Worm (Caenorhabditis elegans): ENCODE measurements around the gene lido-13.

DNA sequence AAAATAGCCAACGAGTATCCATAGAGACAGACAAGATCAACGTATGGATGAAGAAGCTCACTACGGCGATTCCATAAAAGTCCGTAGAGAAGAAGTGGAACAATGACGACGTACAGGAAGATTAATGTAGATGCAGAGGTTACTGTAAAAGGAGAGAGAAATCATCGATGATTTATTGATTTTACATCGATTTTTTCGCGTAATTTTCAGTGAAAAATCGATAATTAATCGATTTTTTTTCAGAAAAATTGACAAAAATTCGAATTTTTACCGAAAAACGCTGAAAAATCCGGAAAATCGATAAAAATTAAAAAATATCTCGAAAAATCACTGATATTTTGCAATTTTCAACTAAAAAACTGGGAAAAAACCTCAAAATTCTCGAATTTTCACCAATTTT, 12.3 kb upstream of the lido-13 start:
- no peak for TF ChIP-seq fkh-2 (tag; optimal IDR thresholded peaks at IDR 0.05)
- no peak for TF ChIP-seq ceh-82 (tag; optimal IDR thresholded peaks at IDR 0.05)
- no peak for TF ChIP-seq lin-39 (tag; optimal IDR thresholded peaks at IDR 0.05)
- no peak for TF ChIP-seq unc-62 (GFP tag; optimal IDR thresholded peaks at IDR 0.05)
- TF ChIP-seq sea-2 (GFP tag; optimal IDR thresholded peaks at IDR 0.05), result no peak
- no peak for TF ChIP-seq mdl-1 (tag; optimal IDR thresholded peaks at IDR 0.05)
- TF ChIP-seq nhr-28 (tag; optimal IDR thresholded peaks at IDR 0.05), result no peak
- no peak for TF ChIP-seq elt-2 (tag; optimal IDR thresholded peaks at IDR 0.05)
- TF ChIP-seq aly-2 (tag; optimal IDR thresholded peaks at IDR 0.05), result no peak
- no peak for TF ChIP-seq ama-1 (optimal IDR thresholded peaks at IDR 0.05)
- no peak for TF ChIP-seq unc-39 (tag; optimal IDR thresholded peaks at IDR 0.05)
- TF ChIP-seq nhr-11 (tag; optimal IDR thresholded peaks at IDR 0.05), result no peak
- no peak for TF ChIP-seq pha-4 (tag; optimal IDR thresholded peaks at IDR 0.05)

All from whole organism, L3 larva.